Fruit fly (Drosophila melanogaster) whole organism, pupa: Measurements from ENCODE around the gene axed.

Experiments
- CG10348 ChIP-seq: fragments of 200-800 bp; sonication (Bioruptor generic); IDR thresholded peaks from 2 replicates; pipeline ENCODE4 v1.3.6; 2022; ENCODE audit warnings: missing biosample characterization, missing genetic modification characterization
- CG12605 ChIP-seq: fragments of 200-800 bp; sonication (Bioruptor generic); IDR thresholded peaks from 2 replicates; pipeline ENCODE4 v1.3.6; 2022; ENCODE audit warnings: missing biosample characterization, missing genetic modification characterization
- CG13204 ChIP-seq: fragments of 200-800 bp; sonication (Bioruptor generic); optimal IDR thresholded peaks from 2 replicates; lab custom pipeline; 2018; ENCODE audit warnings: missing biosample characterization, mild to moderate bottlenecking, missing genetic modification characterization, moderate library complexity
- CG14655 ChIP-seq: fragments of 200-800 bp; sonication (Bioruptor generic); optimal IDR thresholded peaks from 3 replicates; lab custom pipeline; 2017; ENCODE audit warnings: mild to moderate bottlenecking, missing biosample characterization, missing genetic modification reagents, missing genetic modification characterization
- CG15710 ChIP-seq: fragments of 200-800 bp; sonication (Bioruptor generic); optimal IDR thresholded peaks from 2 replicates; lab custom pipeline; 2018; ENCODE audit warnings: missing biosample characterization, mild to moderate bottlenecking, missing genetic modification characterization, moderate library complexity
- CG17806 ChIP-seq: fragments of 200-800 bp; sonication (Bioruptor generic); optimal IDR thresholded peaks from 2 replicates; lab custom pipeline; 2018; ENCODE audit warnings: missing biosample characterization, mild to moderate bottlenecking, missing genetic modification characterization, moderate library complexity
- CG32121 ChIP-seq: fragments of 200-800 bp; sonication (Bioruptor generic); IDR thresholded peaks from 2 replicates; pipeline ENCODE4 v1.3.6; 2022; ENCODE audit warnings: missing biosample characterization, missing genetic modification characterization
- CG34367 ChIP-seq: fragments of 200-800 bp; sonication (Bioruptor generic); optimal IDR thresholded peaks from 2 replicates; lab custom pipeline; 2018; ENCODE audit warnings: missing biosample characterization, mild to moderate bottlenecking, missing genetic modification characterization
- CG4496 ChIP-seq: fragments of 200-800 bp; sonication (Bioruptor generic); IDR thresholded peaks from 3 replicates; pipeline ENCODE4 v1.3.6; 2022; ENCODE audit warnings: missing biosample characterization, missing genetic modification characterization
- CG8159 ChIP-seq: fragments of 200-800 bp; sonication (Bioruptor generic); optimal IDR thresholded peaks from 3 replicates; lab custom pipeline; 2018; ENCODE audit warnings: missing biosample characterization, mild to moderate bottlenecking, missing genetic modification characterization, moderate library complexity
- CG8301 ChIP-seq: fragments of 200-800 bp; sonication (Bioruptor generic); optimal IDR thresholded peaks from 2 replicates; lab custom pipeline; 2018; ENCODE audit warnings: missing biosample characterization, mild to moderate bottlenecking, missing genetic modification characterization
- CG9948 ChIP-seq: fragments of 200-800 bp; sonication (Bioruptor generic); optimal IDR thresholded peaks from 2 replicates; lab custom pipeline; 2018; ENCODE audit warnings: missing biosample characterization, mild to moderate bottlenecking, missing genetic modification characterization, moderate library complexity
- D1 ChIP-seq: fragments of 200-800 bp; sonication (Bioruptor generic); optimal IDR thresholded peaks from 2 replicates; lab custom pipeline; 2018; ENCODE audit warnings: missing biosample characterization, mild to moderate bottlenecking, missing genetic modification characterization, moderate library complexity
- EcR ChIP-seq: fragments of 200-800 bp; sonication (Bioruptor generic); optimal IDR thresholded peaks from 3 replicates; lab custom pipeline; 2019; ENCODE audit warnings: missing biosample characterization, missing genetic modification characterization, mild to moderate bottlenecking, moderate library complexity, missing genetic modification reagents
- Ets98B ChIP-seq: fragments of 200-800 bp; sonication (Bioruptor generic); IDR thresholded peaks from 2 replicates; pipeline ENCODE4 v1.3.6; 2022; ENCODE audit warnings: missing biosample characterization, missing genetic modification characterization
- Pif1A ChIP-seq: fragments of 200-800 bp; sonication (Bioruptor generic); optimal IDR thresholded peaks from 3 replicates; lab custom pipeline; 2016; ENCODE audit warnings: missing biosample characterization, missing genetic modification characterization
- Pif1B ChIP-seq: fragments of 200-800 bp; sonication (Bioruptor generic); optimal IDR thresholded peaks from 3 replicates; lab custom pipeline; 2016; ENCODE audit warnings: missing biosample characterization, missing genetic modification characterization
- Snoo ChIP-seq: fragments of 200-800 bp; sonication (Bioruptor generic); optimal IDR thresholded peaks from 3 replicates; lab custom pipeline; 2017; ENCODE audit warnings: missing biosample characterization, mild to moderate bottlenecking, missing genetic modification characterization, inconsistent platforms
- fd96Ca ChIP-seq: fragments of 200-800 bp; sonication (Bioruptor generic); IDR thresholded peaks from 3 replicates; pipeline ENCODE4 v1.3.6; 2022; ENCODE audit warnings: missing biosample characterization, missing genetic modification characterization
- gl ChIP-seq: fragments of 200-800 bp; sonication (Bioruptor generic); optimal IDR thresholded peaks from 2 replicates; lab custom pipeline; 2018; ENCODE audit warnings: missing biosample characterization, mild to moderate bottlenecking, missing genetic modification characterization
- rn ChIP-seq: fragments of 200-800 bp; sonication (Bioruptor generic); IDR thresholded peaks from 2 replicates; pipeline ENCODE4 v1.3.6; 2022; ENCODE audit warnings: missing biosample characterization, missing genetic modification characterization

Gene axed

dm6 chr3L:6603266-6603734 lies 5.8 kb upstream of the axed start, which contains the start of the genes ndl and Rexo5:
TSS of gene ndl (minus strand) at chr3L:6603366.
TSS of gene Rexo5 (plus strand) at chr3L:6603684.
- TF ChIP-seq Snoo (tag; lab: Kevin White, UChicago) (no peak), CG10348 (GFP tag; lab: Robert Waterston, UW) (no peak), gl (no peak), CG9948 (tag; lab: Kevin White, UChicago) (no peak), CG8301 (tag; lab: Kevin White, UChicago) (no peak), D1 (tag; lab: Kevin White, UChicago) (no peak), EcR (GFP tag; lab: Kevin White, UChicago) (no peak), fd96Ca (GFP tag; lab: Robert Waterston, UW) (no peak), CG12605 (GFP tag; lab: Robert Waterston, UW) (no peak), Pif1A (no peak), CG15710 (no peak), CG14655 (no peak), CG8159 (no peak), CG4496 (GFP tag; lab: Robert Waterston, UW) (no peak)

dm6 chr3L:6605925-6606324 lies 3.2 kb upstream of the axed start, which contains the start of gene zpg:
TSS of gene zpg (minus strand) at chr3L:6606032.
- TF ChIP-seq CG14655 (no peak), CG4496 (GFP tag; lab: Robert Waterston, UW) (peak; percentile 46; the same call in 1 of the 3 replicates)

- TF ChIP-seq Ets98B (no peak), CG4496 (GFP tag; lab: Robert Waterston, UW) (0 out of 3 replicates have a peak, but pooled peaks have one; percentile 12), fd96Ca (GFP tag; lab: Robert Waterston, UW) (0 out of 3 replicates have a peak, but pooled peaks have one; percentile 6)
These were observed 3.5 kb downstream of the axed start for dm6 chr3L:6612637-6613036.

- TF ChIP-seq fd96Ca (GFP tag; lab: Robert Waterston, UW) = no peak
- TF ChIP-seq CG32121 = no peak
- no peak for TF ChIP-seq CG8301 (tag; lab: Kevin White, UChicago)
- no peak for TF ChIP-seq rn (GFP tag; lab: Robert Waterston, UW)
- TF ChIP-seq CG12605 (GFP tag; lab: Robert Waterston, UW) = no peak
- TF ChIP-seq Snoo (tag; lab: Kevin White, UChicago) = no peak
- no peak for TF ChIP-seq CG34367 (tag; lab: Kevin White, UChicago)
- no peak for TF ChIP-seq Ets98B
- no peak for TF ChIP-seq CG8159
- TF ChIP-seq CG17806 (tag; lab: Kevin White, UChicago) = no peak
- no peak for TF ChIP-seq CG9948 (tag; lab: Kevin White, UChicago)
- no peak for TF ChIP-seq CG13204 (GFP tag; lab: Kevin White, UChicago)
- no peak for TF ChIP-seq Pif1A
- TF ChIP-seq gl = no peak
- no peak for TF ChIP-seq CG15710
- no peak for TF ChIP-seq D1 (tag; lab: Kevin White, UChicago)
- TF ChIP-seq CG14655 = no peak
- TF ChIP-seq CG10348 (GFP tag; lab: Robert Waterston, UW) = no peak
- no peak for TF ChIP-seq Pif1B (GFP tag; lab: Kevin White, UChicago)
These were observed 6.1 kb downstream of the axed start for dm6 chr3L:6615181-6615580.

dm6 chr3L:6619060-6619459 lies 9.9 kb downstream of the axed start:
- no peak for TF ChIP-seq EcR (GFP tag; lab: Kevin White, UChicago)
- no peak for TF ChIP-seq CG4496 (GFP tag; lab: Robert Waterston, UW)
- no peak for TF ChIP-seq Pif1A
- no peak for TF ChIP-seq fd96Ca (GFP tag; lab: Robert Waterston, UW)
- no peak for TF ChIP-seq CG10348 (GFP tag; lab: Robert Waterston, UW)
- no peak for TF ChIP-seq CG14655
- no peak for TF ChIP-seq Pif1B (GFP tag; lab: Kevin White, UChicago)

- TF ChIP-seq CG32121 (no peak), Ets98B (peak; percentile 39; the same call in 1 of the 2 replicates), CG9948 (tag; lab: Kevin White, UChicago) (no peak), CG15710 (no peak), CG34367 (tag; lab: Kevin White, UChicago) (no peak), CG17806 (tag; lab: Kevin White, UChicago) (no peak)
These were observed 14.6 kb downstream of the axed start, which contains the start of gene GluRIA for dm6 chr3L:6623669-6624204. TSS of gene GluRIA (plus strand) at chr3L:6624032.

- TF ChIP-seq CG8301 (tag; lab: Kevin White, UChicago) (no peak), D1 (tag; lab: Kevin White, UChicago) (no peak), Pif1A (no peak), EcR (GFP tag; lab: Kevin White, UChicago) (no peak), fd96Ca (GFP tag; lab: Robert Waterston, UW) (no peak), CG12605 (GFP tag; lab: Robert Waterston, UW) (no peak), CG14655 (no peak), rn (GFP tag; lab: Robert Waterston, UW) (no peak), gl (no peak), CG32121 (no peak), CG13204 (GFP tag; lab: Kevin White, UChicago) (no peak), CG9948 (tag; lab: Kevin White, UChicago) (no peak), CG4496 (GFP tag; lab: Robert Waterston, UW) (no peak), CG10348 (GFP tag; lab: Robert Waterston, UW) (no peak), CG17806 (tag; lab: Kevin White, UChicago) (no peak)
These were observed 56.4 kb downstream of the axed start, which contains the start of gene eIF4E4 for dm6 chr3L:6665541-6665940. TSS of gene eIF4E4 (minus strand) at chr3L:6665641.
